Worm (Caenorhabditis elegans): ENCODE measurements around the gene nmur-3.

- no peak for TF ChIP-seq ztf-29 (GFP tag; IDR thresholded peaks at IDR 0.05)
- no peak for TF ChIP-seq med-1 (GFP tag; optimal IDR thresholded peaks at IDR 0.05; ENCODE audit: insufficient read depth)
Measured at ce11 chrX:4466218-4466617, at the start of gene nmur-3.
